Worm (Caenorhabditis elegans) whole organism, L3 larva: Measurements from ENCODE around the gene R12G8.1.

ENCODE experiments used
- ZK546.5 ChIP-seq: sonication (generic microtip); optimal IDR thresholded peaks from 2 replicates; lab custom pipeline; 2017; ENCODE audit warnings: missing biosample characterization, missing genetic modification characterization
- ama-1 ChIP-seq: fragments of 150-350 bp; optimal IDR thresholded peaks from 2 replicates; lab custom pipeline; 2018
- ceh-28 ChIP-seq: fragments of 150-350 bp; optimal IDR thresholded peaks from 2 replicates; lab custom pipeline; 2014; ENCODE audit warnings: missing biosample characterization, missing genetic modification reagents, missing genetic modification characterization
- ceh-82 ChIP-seq: fragments of 150-350 bp; optimal IDR thresholded peaks from 2 replicates; lab custom pipeline; 2014; ENCODE audit warnings: missing biosample characterization, missing genetic modification characterization
- ceh-9 ChIP-seq: sonication (generic microtip); optimal IDR thresholded peaks from 2 replicates; lab custom pipeline; 2018; ENCODE audit warnings: missing biosample characterization, missing genetic modification characterization
- daf-12 ChIP-seq: fragments of 150-350 bp; optimal IDR thresholded peaks from 2 replicates; lab custom pipeline; 2014; ENCODE audit warnings: missing biosample characterization, missing genetic modification reagents, missing genetic modification characterization
- egl-5 ChIP-seq: fragments of 150-350 bp; optimal IDR thresholded peaks from 2 replicates; lab custom pipeline; 2017; ENCODE audit warnings: missing biosample characterization, missing genetic modification reagents, missing genetic modification characterization, inconsistent platforms
- elt-1 ChIP-seq: fragments of 150-350 bp; optimal IDR thresholded peaks from 2 replicates; lab custom pipeline; 2014; ENCODE audit warnings: missing biosample characterization, missing genetic modification characterization
- elt-3 ChIP-seq, 3 experiments: fragments of 150-350 bp in 1 of 3; sonication (generic microtip) in 2 of 3; optimal IDR thresholded peaks; 2 replicates in 2 of 3; 4 replicates in 1 of 3; lab custom pipeline; 2014 to 2017; ENCODE audit warnings: missing biosample characterization in 3 of 3, missing genetic modification characterization in 3 of 3
- eor-1 ChIP-seq, 2 experiments: fragments of 150-350 bp; optimal IDR thresholded peaks; 2 replicates each; lab custom pipeline; 2014 to 2018; ENCODE audit warnings: missing biosample characterization in 2 of 2, missing genetic modification characterization in 2 of 2
- fkh-10 ChIP-seq: sonication (generic microtip); optimal IDR thresholded peaks from 2 replicates; lab custom pipeline; 2017; ENCODE audit warnings: missing biosample characterization, missing genetic modification reagents, missing genetic modification characterization
- fkh-2 ChIP-seq: fragments of 150-350 bp; optimal IDR thresholded peaks from 2 replicates; lab custom pipeline; 2014; ENCODE audit warnings: missing biosample characterization, missing genetic modification reagents, missing genetic modification characterization
- fos-1 ChIP-seq: fragments of 150-350 bp; optimal IDR thresholded peaks from 2 replicates; lab custom pipeline; 2014; ENCODE audit warnings: missing biosample characterization, missing genetic modification characterization
- hmg-11 ChIP-seq: sonication (generic microtip); optimal IDR thresholded peaks from 2 replicates; lab custom pipeline; 2016; ENCODE audit warnings: missing genetic modification characterization, missing compliant biosample characterization
- jun-1 ChIP-seq: fragments of 150-350 bp; optimal IDR thresholded peaks from 2 replicates; lab custom pipeline; 2014; ENCODE audit warnings: missing biosample characterization, missing genetic modification reagents, missing genetic modification characterization
- lin-15B ChIP-seq: fragments of 150-350 bp; optimal IDR thresholded peaks from 2 replicates; lab custom pipeline; 2014; ENCODE audit warnings: missing biosample characterization, missing genetic modification characterization
- lin-39 ChIP-seq: fragments of 150-350 bp; optimal IDR thresholded peaks from 2 replicates; lab custom pipeline; 2018; ENCODE audit warnings: missing biosample characterization, missing genetic modification reagents, missing genetic modification characterization
- mml-1 ChIP-seq: fragments of 150-350 bp; sonication (generic microtip); optimal IDR thresholded peaks from 3 replicates; lab custom pipeline; 2014; ENCODE audit warnings: missing biosample characterization, missing genetic modification characterization
- nfya-1 ChIP-seq: sonication (generic microtip); optimal IDR thresholded peaks from 2 replicates; lab custom pipeline; 2017; ENCODE audit warnings: missing genetic modification characterization, mild to moderate bottlenecking, missing compliant biosample characterization, antibody characterized with exemption, moderate library complexity; ENCODE audit not compliant: insufficient read depth
- nhr-11 ChIP-seq: fragments of 150-350 bp; optimal IDR thresholded peaks from 2 replicates; lab custom pipeline; 2014; ENCODE audit warnings: missing biosample characterization, missing genetic modification characterization
- nhr-12 ChIP-seq: fragments of 150-350 bp; optimal IDR thresholded peaks from 2 replicates; lab custom pipeline; 2014; ENCODE audit warnings: missing biosample characterization, missing genetic modification characterization
- nhr-23 ChIP-seq: fragments of 150-350 bp; optimal IDR thresholded peaks from 2 replicates; lab custom pipeline; 2014; ENCODE audit warnings: missing biosample characterization, missing genetic modification reagents, missing genetic modification characterization
- nhr-237 ChIP-seq: fragments of 150-350 bp; optimal IDR thresholded peaks from 2 replicates; lab custom pipeline; 2014; ENCODE audit warnings: missing biosample characterization, missing genetic modification characterization
- nhr-25 ChIP-seq: sonication (generic microtip); optimal IDR thresholded peaks from 2 replicates; lab custom pipeline; 2017; ENCODE audit warnings: missing biosample characterization, missing genetic modification characterization
- nhr-28 ChIP-seq: fragments of 150-350 bp; optimal IDR thresholded peaks from 2 replicates; lab custom pipeline; 2014; ENCODE audit warnings: missing biosample characterization, missing genetic modification characterization
- nhr-67 ChIP-seq: fragments of 150-350 bp; optimal IDR thresholded peaks from 2 replicates; lab custom pipeline; 2014; ENCODE audit warnings: missing biosample characterization, missing genetic modification characterization
- nhr-76 ChIP-seq: fragments of 150-350 bp; sonication (generic microtip); optimal IDR thresholded peaks from 5 replicates; lab custom pipeline; 2014; ENCODE audit warnings: missing biosample characterization, missing genetic modification characterization
- pha-4 ChIP-seq: fragments of 150-350 bp; optimal IDR thresholded peaks from 2 replicates; lab custom pipeline; 2014; ENCODE audit warnings: missing biosample characterization, missing genetic modification reagents, missing genetic modification characterization
- pqm-1 ChIP-seq: fragments of 150-350 bp; optimal IDR thresholded peaks from 2 replicates; lab custom pipeline; 2017; ENCODE audit warnings: missing biosample characterization, missing genetic modification characterization, inconsistent platforms
- sea-2 ChIP-seq: fragments of 150-350 bp; sonication (generic microtip); optimal IDR thresholded peaks from 4 replicates; lab custom pipeline; 2014; ENCODE audit warnings: missing biosample characterization, missing genetic modification reagents, missing genetic modification characterization
- skn-1 ChIP-seq: fragments of 150-350 bp; optimal IDR thresholded peaks from 2 replicates; lab custom pipeline; 2014; ENCODE audit warnings: missing biosample characterization, missing genetic modification characterization
- snpc-4 ChIP-seq: fragments of 150-350 bp; optimal IDR thresholded peaks from 2 replicates; lab custom pipeline; 2014; ENCODE audit warnings: missing biosample characterization, missing genetic modification characterization
- unc-39 ChIP-seq: sonication (generic microtip); optimal IDR thresholded peaks from 4 replicates; lab custom pipeline; 2017; ENCODE audit warnings: missing biosample characterization, missing genetic modification characterization
- unc-62 ChIP-seq: fragments of 150-350 bp; sonication (generic microtip); optimal IDR thresholded peaks from 4 replicates; lab custom pipeline; 2014; ENCODE audit warnings: missing biosample characterization, missing genetic modification reagents, missing genetic modification characterization

The R12G8.1 gene

DNA sequence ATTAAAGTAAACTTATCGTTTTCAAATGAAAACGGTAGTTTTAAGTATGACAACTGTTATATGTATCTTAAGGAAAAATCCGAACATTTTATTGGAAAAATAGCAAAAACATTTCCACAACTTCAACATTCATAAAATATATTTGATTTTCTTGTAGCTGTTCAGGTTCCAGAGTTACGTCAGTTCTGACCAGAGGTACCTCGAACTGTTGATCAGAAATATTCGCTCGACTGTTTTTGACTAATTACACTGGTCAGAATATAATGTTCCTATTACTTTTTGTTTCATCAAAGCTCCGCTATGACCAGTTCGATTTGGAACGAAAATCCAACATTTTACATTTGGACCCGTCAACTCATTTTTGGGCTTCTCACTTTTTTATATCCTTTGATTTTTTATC is 42.0 kb downstream of the R12G8.1 start, which contains the start of gene srh-31:
TSS of gene srh-31 (plus strand) at position 301 of the 400 bp plus-strand sequence.
- TF ChIP-seq eor-1 (tag; optimal IDR thresholded peaks at IDR 0.05; lab: Kevin White, UChicago): no peak
- no peak for TF ChIP-seq pha-4 (tag; lab: Kevin White, UChicago)
- TF ChIP-seq unc-39: no peak
- no peak for TF ChIP-seq ceh-82

DNA sequence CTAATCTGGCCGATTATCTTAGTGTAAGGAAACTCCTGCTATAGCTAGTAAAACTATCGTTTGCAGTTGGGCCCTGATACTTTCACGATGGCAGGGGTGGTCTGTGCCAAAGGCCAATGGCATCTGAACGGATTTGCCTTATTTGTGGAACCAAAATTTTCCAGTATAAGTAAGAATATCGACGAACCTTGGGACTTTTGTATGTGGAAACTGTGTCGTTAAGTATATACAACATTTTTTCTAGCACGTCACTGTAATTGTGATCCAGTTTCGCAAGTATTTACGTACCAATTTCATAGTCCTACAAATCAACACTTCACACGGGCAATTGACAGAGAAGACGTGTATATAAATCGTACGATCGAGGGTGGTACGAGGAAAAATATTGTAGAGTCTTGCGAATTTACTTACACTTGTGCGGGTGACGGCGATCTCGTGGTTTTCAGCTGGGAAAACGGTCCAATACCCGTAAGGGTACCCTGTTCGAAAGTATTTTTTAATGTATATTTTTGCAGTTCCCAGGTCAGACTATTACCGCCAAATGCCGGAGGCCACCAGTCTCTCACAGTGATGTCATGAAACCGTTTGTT is 42.7 kb downstream of the R12G8.1 start:
- TF ChIP-seq unc-39 (no peak), nfya-1 (tag; lab: Kevin White, UChicago) (no peak), mml-1 (tag; lab: Kevin White, UChicago) (no peak), pha-4 (tag; lab: Kevin White, UChicago) (no peak), unc-62 (GFP tag; lab: Kevin White, UChicago) (no peak), skn-1 (tag; lab: Kevin White, UChicago) (no peak), ama-1 (lab: Kevin White, UChicago) (no peak), nhr-76 (no peak), daf-12 (no peak), nhr-12 (tag; lab: Kevin White, UChicago) (no peak), ceh-82 (no peak), ceh-9 (no peak)

DNA sequence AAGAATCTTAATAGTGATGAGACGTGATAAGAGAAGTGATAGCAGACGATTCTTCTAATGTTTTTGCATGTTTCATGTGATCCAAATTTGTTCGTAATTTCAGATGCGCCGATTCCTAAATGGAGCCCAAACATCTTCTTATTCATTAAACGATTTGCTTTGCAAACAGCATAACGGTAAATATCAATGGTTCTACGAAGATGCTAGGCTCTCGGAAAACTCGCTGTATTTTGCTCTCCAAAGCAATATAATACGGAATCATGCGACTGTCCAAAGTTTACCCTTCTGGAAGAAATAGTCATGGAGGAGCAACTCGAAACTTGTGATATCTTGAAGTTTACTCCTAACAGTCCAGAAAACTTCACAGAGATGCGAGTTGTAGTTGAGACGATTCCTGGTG is 43.2 kb downstream of the R12G8.1 start, which contains the start of gene W06D12.6:
TSS of gene W06D12.6 (plus strand) at position 301 of the 400 bp plus-strand sequence.
- TF ChIP-seq lin-15B (tag; lab: Kevin White, UChicago) (no peak), eor-1 (tag; optimal IDR thresholded peaks at IDR 0.05; lab: Kevin White, UChicago) (no peak), nhr-11 (tag; lab: Kevin White, UChicago) (no peak), ceh-82 (no peak), nhr-76 (no peak), snpc-4 (no peak), nhr-67 (tag; lab: Kevin White, UChicago) (no peak), skn-1 (tag; lab: Kevin White, UChicago) (no peak), mml-1 (tag; lab: Kevin White, UChicago) (no peak), elt-3 (tag; optimal IDR thresholded peaks at IDR 0.05; lab: Kevin White, UChicago) (no peak), pqm-1 (tag; lab: Kevin White, UChicago) (no peak), nhr-28 (tag; lab: Kevin White, UChicago) (no peak), pha-4 (tag; lab: Kevin White, UChicago) (no peak), fkh-10 (GFP tag; lab: Kevin White, UChicago) (no peak), lin-39 (tag; lab: Kevin White, UChicago) (no peak)

DNA sequence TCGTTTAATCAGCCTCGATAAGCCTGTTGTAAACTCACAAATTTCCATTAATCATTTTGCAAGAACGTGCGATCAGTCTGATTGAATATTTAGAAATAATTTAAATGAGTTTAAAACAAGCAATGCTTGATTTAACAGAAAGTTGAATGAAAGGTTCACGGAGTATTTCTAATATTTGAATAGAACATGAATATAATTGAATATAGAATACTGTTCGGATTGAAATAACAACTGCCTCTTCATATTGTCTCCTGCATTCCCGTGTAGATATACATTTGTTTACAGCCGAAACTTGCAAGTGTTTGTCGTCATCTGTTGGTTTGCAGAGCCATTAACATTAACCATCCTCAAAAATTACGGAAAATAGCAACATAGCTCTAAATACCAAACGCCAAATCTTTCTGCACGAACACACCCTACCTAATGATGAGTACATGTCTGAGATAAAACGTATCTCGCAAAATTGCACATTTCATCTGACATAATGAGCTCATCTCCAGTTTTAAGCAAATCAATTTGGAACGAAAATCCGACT is 48.2 kb downstream of the R12G8.1 start, which contains the start of the genes Y26G10.5 and srh-32:
TSS of gene Y26G10.5 (minus strand) at position 101 of the 535 bp plus-strand sequence.
TSS of gene srh-32 (plus strand) at position 485 of the 535 bp plus-strand sequence.
- no peak for TF ChIP-seq egl-5 (tag; lab: Kevin White, UChicago)
- no peak for TF ChIP-seq daf-12
- TF ChIP-seq mml-1 (tag; lab: Kevin White, UChicago): no peak
- no peak for TF ChIP-seq unc-62 (GFP tag; lab: Kevin White, UChicago)
- no peak for TF ChIP-seq nhr-12 (tag; lab: Kevin White, UChicago)
- no peak for TF ChIP-seq ceh-28
- no peak for TF ChIP-seq skn-1 (tag; lab: Kevin White, UChicago)

DNA sequence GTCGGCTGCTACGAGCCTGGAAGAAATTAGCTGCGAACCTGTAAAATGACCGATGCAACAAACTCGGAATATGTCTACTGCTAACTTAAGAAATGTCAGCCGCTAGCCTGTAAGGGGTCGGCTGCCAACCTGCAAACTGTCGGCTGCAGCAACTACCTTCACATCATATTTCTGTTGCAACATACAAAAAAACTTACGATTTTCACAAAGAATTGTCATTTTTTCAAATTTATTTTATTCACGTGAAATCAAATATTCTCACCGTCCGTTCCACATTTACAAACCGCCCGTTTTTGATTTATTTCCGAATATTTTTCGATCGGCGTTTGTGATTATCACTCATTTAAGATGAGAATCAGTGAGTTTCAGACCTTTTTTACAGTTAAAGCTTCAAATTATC is 49.4 kb downstream of the R12G8.1 start, which contains the start of gene Y26G10.6:
TSS of gene Y26G10.6 (plus strand) at position 301 of the 400 bp plus-strand sequence.
- TF ChIP-seq jun-1 (tag; lab: Kevin White, UChicago) (no peak), nfya-1 (tag; lab: Kevin White, UChicago) (no peak), snpc-4 (no peak), ceh-28 (no peak), skn-1 (tag; lab: Kevin White, UChicago) (no peak), sea-2 (GFP tag; lab: Kevin White, UChicago) (no peak), fkh-2 (tag; lab: Kevin White, UChicago) (no peak), eor-1 (tag; optimal IDR thresholded peaks at IDR 0.05; lab: Kevin White, UChicago) (no peak), nhr-25 (tag; lab: Kevin White, UChicago) (no peak), lin-39 (tag; lab: Kevin White, UChicago) (no peak), pha-4 (tag; lab: Kevin White, UChicago) (no peak), nhr-12 (tag; lab: Kevin White, UChicago) (no peak), lin-15B (tag; lab: Kevin White, UChicago) (no peak)

DNA sequence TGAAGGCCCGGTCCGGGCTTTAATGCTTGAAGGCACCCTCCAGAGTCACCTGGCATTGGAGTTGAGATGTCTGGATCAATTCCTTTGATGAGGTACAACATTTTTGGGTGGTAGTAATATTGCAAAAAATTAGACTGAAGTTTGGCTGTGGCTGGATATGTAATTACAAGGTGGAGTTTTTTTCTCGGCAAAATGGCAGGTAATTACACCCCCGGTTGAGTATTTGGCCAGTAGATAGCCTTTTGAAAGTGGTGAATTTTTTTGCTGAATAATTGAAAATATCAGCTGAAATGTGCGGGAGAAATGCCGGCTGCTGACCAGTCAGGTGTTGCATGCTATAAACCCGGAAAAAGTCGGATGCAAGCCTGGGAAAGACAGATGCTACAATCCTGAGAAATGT is 49.9 kb downstream of the R12G8.1 start, which contains the start of gene Y26G10.4:
TSS of gene Y26G10.4 (minus strand) at position 101 of the 400 bp plus-strand sequence.
- TF ChIP-seq ceh-28: no peak
- no peak for TF ChIP-seq ZK546.5 (tag; lab: Kevin White, UChicago)
- no peak for TF ChIP-seq ceh-82
- no peak for TF ChIP-seq elt-1 (tag; lab: Kevin White, UChicago)
- TF ChIP-seq fos-1 (tag; lab: Kevin White, UChicago): no peak
- no peak for TF ChIP-seq hmg-11 (tag; lab: Kevin White, UChicago)
- no peak for TF ChIP-seq nhr-237 (tag; lab: Kevin White, UChicago)
- no peak for TF ChIP-seq nhr-23 (tag; lab: Kevin White, UChicago)
- TF ChIP-seq snpc-4: no peak
- no peak for TF ChIP-seq mml-1 (tag; lab: Kevin White, UChicago)
